Fruit fly (Drosophila melanogaster) whole organism, pupa: Measurements from ENCODE around the gene c11.1.

Source experiments
- CG12605 ChIP-seq: fragments of 200-800 bp; sonication (Bioruptor generic); IDR thresholded peaks from 2 replicates; pipeline ENCODE4 v1.3.6; 2022; ENCODE audit warnings: missing biosample characterization, missing genetic modification characterization
- CG13204 ChIP-seq: fragments of 200-800 bp; sonication (Bioruptor generic); optimal IDR thresholded peaks from 2 replicates; lab custom pipeline; 2018; ENCODE audit warnings: missing biosample characterization, mild to moderate bottlenecking, missing genetic modification characterization, moderate library complexity
- EcR ChIP-seq: fragments of 200-800 bp; sonication (Bioruptor generic); optimal IDR thresholded peaks from 3 replicates; lab custom pipeline; 2019; ENCODE audit warnings: missing biosample characterization, missing genetic modification characterization, mild to moderate bottlenecking, moderate library complexity, missing genetic modification reagents
- gl ChIP-seq: fragments of 200-800 bp; sonication (Bioruptor generic); optimal IDR thresholded peaks from 2 replicates; lab custom pipeline; 2018; ENCODE audit warnings: missing biosample characterization, mild to moderate bottlenecking, missing genetic modification characterization

DNA sequence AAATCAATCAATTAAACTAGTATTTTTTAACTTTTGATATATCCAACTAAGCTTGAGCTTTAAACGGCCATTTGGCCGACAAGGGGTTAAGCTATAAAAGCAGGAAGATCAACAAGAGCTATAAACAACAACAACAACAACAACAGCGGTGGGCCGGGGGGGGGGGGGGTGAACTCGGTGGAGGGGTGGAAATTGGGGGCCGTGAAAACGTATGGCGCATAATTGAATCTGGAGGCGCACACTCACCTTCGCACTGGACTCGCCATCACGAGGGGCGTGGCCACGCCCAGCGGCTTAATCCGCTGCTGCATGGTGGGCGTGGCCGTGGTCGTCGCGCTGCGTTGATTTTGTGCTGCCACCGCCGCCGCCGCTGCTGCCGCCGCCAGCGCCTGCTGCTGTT is 49.3 kb upstream of the c11.1 start:
- TF ChIP-seq gl (tag; lab: Kevin White, UChicago) (no peak), CG12605 (GFP tag; lab: Robert Waterston, UW) (no peak), CG13204 (GFP tag; lab: Kevin White, UChicago) (no peak), EcR (GFP tag; lab: Kevin White, UChicago) (no peak)
